Fruit fly (Drosophila melanogaster): ENCODE data around the gene snRNP-U1-70K.

snRNP-U1-70K gene

dm6 chr2L:6971597-6972036 is at the start of gene snRNP-U1-70K:
TSS of gene snRNP-U1-70K (minus strand) at chr2L:6971737.
- no peak for TF ChIP-seq noc (tag; optimal IDR thresholded peaks at IDR 0.05)

- TF ChIP-seq noc (tag; optimal IDR thresholded peaks at IDR 0.05), result no peak
Observed at dm6 chr2L:7013157-7013556, 41.6 kb upstream of the snRNP-U1-70K start, which contains the start of gene CG43322. TSS of gene CG43322 (plus strand) at chr2L:7013396.

- TF ChIP-seq noc (tag; optimal IDR thresholded peaks at IDR 0.05), result no peak
Observed at dm6 chr2L:7011962-7012361, 40.4 kb upstream of the snRNP-U1-70K start, which contains the start of gene CG43321. TSS of gene CG43321 (plus strand) at chr2L:7012262.

dm6 chr2L:7010513-7010912 is 39.0 kb upstream of the snRNP-U1-70K start:
- no peak for TF ChIP-seq noc (tag; optimal IDR thresholded peaks at IDR 0.05)

- TF ChIP-seq noc (tag; optimal IDR thresholded peaks at IDR 0.05), result no peak
Observed at dm6 chr2L:7009807-7010470, 38.4 kb upstream of the snRNP-U1-70K start, which contains the start of gene uif. TSS of gene uif (minus strand) at chr2L:7010359.

dm6 chr2L:7007564-7007963 is 36.0 kb upstream of the snRNP-U1-70K start:
- no peak for TF ChIP-seq noc (tag; optimal IDR thresholded peaks at IDR 0.05)

dm6 chr2L:7005489-7005888 is 34.0 kb upstream of the snRNP-U1-70K start:
- no peak for TF ChIP-seq noc (tag; optimal IDR thresholded peaks at IDR 0.05)

dm6 chr2L:7004304-7004703 is 32.8 kb upstream of the snRNP-U1-70K start:
- no peak for TF ChIP-seq noc (tag; optimal IDR thresholded peaks at IDR 0.05)

- TF ChIP-seq noc (tag; optimal IDR thresholded peaks at IDR 0.05), result no peak
Observed at dm6 chr2L:6998736-6999135, 27.2 kb upstream of the snRNP-U1-70K start.

- no peak for TF ChIP-seq noc (tag; optimal IDR thresholded peaks at IDR 0.05)
Observed at dm6 chr2L:6991085-6991484, 19.5 kb upstream of the snRNP-U1-70K start.

dm6 chr2L:6970813-6971212 is 724 bp downstream of the snRNP-U1-70K start:
- no peak for TF ChIP-seq noc (tag; optimal IDR thresholded peaks at IDR 0.05)

- TF ChIP-seq noc (tag; optimal IDR thresholded peaks at IDR 0.05), result no peak
Observed at dm6 chr2L:6968013-6968517, 3.5 kb downstream of the snRNP-U1-70K start.

- no peak for TF ChIP-seq noc (tag; optimal IDR thresholded peaks at IDR 0.05)
Observed at dm6 chr2L:6967422-6968012, 4.0 kb downstream of the snRNP-U1-70K start, which contains the start of gene Sumo. TSS of gene Sumo (minus strand) at chr2L:6967644.

dm6 chr2L:6966309-6966708 is 5.2 kb downstream of the snRNP-U1-70K start:
- no peak for TF ChIP-seq noc (tag; optimal IDR thresholded peaks at IDR 0.05)

- no peak for TF ChIP-seq noc (tag; optimal IDR thresholded peaks at IDR 0.05)
Observed at dm6 chr2L:6964632-6965031, 6.9 kb downstream of the snRNP-U1-70K start.

dm6 chr2L:6964022-6964434 is 7.5 kb downstream of the snRNP-U1-70K start, which contains the start of the genes sip2 and Coprox:
TSS of gene sip2 (minus strand) at chr2L:6964074.
TSS of gene Coprox (plus strand) at chr2L:6964421.
- peak; percentile 59 for TF ChIP-seq noc (tag; optimal IDR thresholded peaks at IDR 0.05)

dm6 chr2L:6960165-6960564 is 11.4 kb downstream of the snRNP-U1-70K start, which contains the start of the genes Atac1 and Hmgcl:
TSS of gene Atac1 (minus strand) at chr2L:6960328.
TSS of gene Hmgcl (plus strand) at chr2L:6960377.
- TF ChIP-seq noc (tag; optimal IDR thresholded peaks at IDR 0.05), result no peak
